Worm (Caenorhabditis elegans) whole organism, young adult: ENCODE measurements around the gene prx-3.

ENCODE experiments used
- B0336.3 ChIP-seq: fragments of 200-800 bp; sonication (Bioruptor generic); IDR thresholded peaks from 2 replicates; pipeline ENCODE4 v1.3.6; 2022; ENCODE audit warnings: missing genetic modification characterization, missing compliant biosample characterization
- athp-1 ChIP-seq: sonication (generic microtip); optimal IDR thresholded peaks from 2 replicates; lab custom pipeline; 2017; ENCODE audit warnings: mild to moderate bottlenecking, missing genetic modification characterization, missing compliant biosample characterization
- dpff-1 ChIP-seq: sonication (generic microtip); optimal IDR thresholded peaks from 2 replicates; lab custom pipeline; 2017; ENCODE audit warnings: mild to moderate bottlenecking, missing genetic modification characterization, missing compliant biosample characterization
- him-1 ChIP-seq: sonication (generic microtip); optimal IDR thresholded peaks from 2 replicates; lab custom pipeline; 2016; ENCODE audit warnings: missing genotype, missing genetic modification reagents, missing genetic modification characterization, missing compliant biosample characterization
- lin-40 ChIP-seq: sonication (generic microtip); optimal IDR thresholded peaks from 2 replicates; lab custom pipeline; 2016; ENCODE audit warnings: missing genetic modification characterization, mild to moderate bottlenecking, missing compliant biosample characterization, missing genotype, missing genetic modification reagents
- lsl-1 ChIP-seq: fragments of 200-800 bp; sonication (Bioruptor generic); optimal IDR thresholded peaks from 2 replicates; lab custom pipeline; 2018; ENCODE audit warnings: mild to moderate bottlenecking, missing genetic modification characterization, moderate library complexity, missing compliant biosample characterization
- nfya-1 ChIP-seq: sonication (generic microtip); optimal IDR thresholded peaks from 2 replicates; lab custom pipeline; 2017; ENCODE audit warnings: antibody characterized with exemption, missing compliant biosample characterization, missing genetic modification characterization, borderline replicate concordance; ENCODE audit not compliant: insufficient read depth
- nhr-90 ChIP-seq: sonication (generic microtip); optimal IDR thresholded peaks from 2 replicates; lab custom pipeline; 2016; ENCODE audit warnings: missing genotype, mild to moderate bottlenecking, missing genetic modification characterization, missing compliant biosample characterization
- pha-4 ChIP-seq: fragments of 150-350 bp; sonication (generic microtip); optimal IDR thresholded peaks from 2 replicates; lab custom pipeline; 2014; ENCODE audit warnings: missing biosample characterization, missing genetic modification reagents, missing genetic modification characterization
- sea-2 ChIP-seq: fragments of 200-800 bp; sonication (Bioruptor generic); IDR thresholded peaks from 2 replicates; pipeline ENCODE4 v1.3.6; 2022; ENCODE audit warnings: missing genetic modification characterization, missing compliant biosample characterization
- tbx-9 ChIP-seq: sonication (generic microtip); optimal IDR thresholded peaks from 2 replicates; lab custom pipeline; 2016; ENCODE audit warnings: borderline replicate concordance, missing genetic modification characterization, inconsistent platforms, missing compliant biosample characterization
- ztf-28 ChIP-seq: fragments of 200-800 bp; sonication (Bioruptor generic); IDR thresholded peaks from 2 replicates; pipeline ENCODE4 v1.3.6; 2022; ENCODE audit warnings: missing genetic modification reagents, missing genetic modification characterization, missing compliant biosample characterization
- ztf-3 ChIP-seq: fragments of 200-800 bp; sonication (Bioruptor generic); optimal IDR thresholded peaks from 2 replicates; lab custom pipeline; 2018; ENCODE audit warnings: mild to moderate bottlenecking, missing genetic modification characterization, missing compliant biosample characterization

ce11 chrX:6091967-6092366, 20.8 kb downstream of the prx-3 start, which contains the start of gene hsp-3:
- TF ChIP-seq nhr-90 (tag; lab: Kevin White, UChicago) (peak; percentile 97), athp-1 (tag; lab: Kevin White, UChicago) (peak; percentile 76), dpff-1 (no peak), tbx-9 (no peak), pha-4 (tag; lab: Kevin White, UChicago) (peak; percentile 78), lin-40 (peak; percentile 96), B0336.3 (GFP tag; lab: Robert Waterston, UW) (peak; percentile 98), him-1 (tag; lab: Kevin White, UChicago) (no peak), nfya-1 (tag; lab: Kevin White, UChicago) (no peak), sea-2 (GFP tag; lab: Robert Waterston, UW) (peak; percentile 84; the same call in 1 of the 2 replicates), ztf-28 (0 out of 2 replicates have a peak, but pooled peaks have one; percentile 62), lsl-1 (GFP tag; lab: Kevin White, UChicago) (peak; percentile 13), ztf-3 (GFP tag; lab: Kevin White, UChicago) (peak; percentile 85)
